Worm (Caenorhabditis elegans) whole organism, L2 larva: ENCODE results near the gene C01G6.9.

Experiments used
- R02D3.7 ChIP-seq: fragments of 150-350 bp; optimal IDR thresholded peaks from 2 replicates; lab custom pipeline; 2014; ENCODE audit warnings: missing biosample characterization, missing genetic modification characterization
- Y55F3AM.14 ChIP-seq: fragments of 200-800 bp; sonication (Bioruptor generic); optimal IDR thresholded peaks from 2 replicates; lab custom pipeline; 2018; ENCODE audit warnings: mild to moderate bottlenecking, missing genetic modification characterization, missing compliant biosample characterization
- alr-1 ChIP-seq: fragments of 150-350 bp; optimal IDR thresholded peaks from 2 replicates; lab custom pipeline; 2014; ENCODE audit warnings: missing biosample characterization, missing genetic modification characterization
- ceh-16 ChIP-seq: fragments of 150-350 bp; optimal IDR thresholded peaks from 2 replicates; lab custom pipeline; 2014; ENCODE audit warnings: missing biosample characterization, missing genetic modification characterization
- dmd-4 ChIP-seq: sonication (generic microtip); optimal IDR thresholded peaks from 2 replicates; lab custom pipeline; 2017; ENCODE audit warnings: missing biosample characterization, missing genetic modification characterization
- elt-3 ChIP-seq: sonication (generic microtip); optimal IDR thresholded peaks from 2 replicates; lab custom pipeline; 2017; ENCODE audit warnings: missing biosample characterization, missing genetic modification characterization
- lin-39 ChIP-seq: fragments of 150-350 bp; optimal IDR thresholded peaks from 2 replicates; lab custom pipeline; 2014; ENCODE audit warnings: missing biosample characterization, missing genetic modification reagents, missing genetic modification characterization
- lsy-2 ChIP-seq, 2 experiments: fragments of 150-350 bp in 1 of 2; sonication (generic microtip) in 1 of 2; optimal IDR thresholded peaks; 2 replicates each; lab custom pipeline; 2014 to 2017; ENCODE audit warnings: missing biosample characterization in 2 of 2, missing genetic modification characterization in 2 of 2
- nhr-12 ChIP-seq: fragments of 150-350 bp; optimal IDR thresholded peaks from 2 replicates; lab custom pipeline; 2014; ENCODE audit warnings: missing biosample characterization, missing genetic modification characterization
- nhr-21 ChIP-seq: fragments of 150-350 bp; optimal IDR thresholded peaks from 2 replicates; lab custom pipeline; 2014; ENCODE audit warnings: missing biosample characterization, missing genetic modification characterization
- nhr-237 ChIP-seq: fragments of 150-350 bp; optimal IDR thresholded peaks from 2 replicates; lab custom pipeline; 2014; ENCODE audit warnings: missing biosample characterization, missing genetic modification characterization
- nhr-25 ChIP-seq: fragments of 150-350 bp; sonication (generic microtip); optimal IDR thresholded peaks from 3 replicates; lab custom pipeline; 2014; ENCODE audit warnings: missing biosample characterization, missing genetic modification characterization
- nhr-6 ChIP-seq: fragments of 150-350 bp; optimal IDR thresholded peaks from 2 replicates; lab custom pipeline; 2014; ENCODE audit warnings: missing biosample characterization, missing genetic modification characterization
- sem-4 ChIP-seq: fragments of 150-350 bp; optimal IDR thresholded peaks from 2 replicates; lab custom pipeline; 2014; ENCODE audit warnings: missing biosample characterization, missing genetic modification reagents, missing genetic modification characterization
- skn-1 ChIP-seq: sonication (generic microtip); optimal IDR thresholded peaks from 2 replicates; lab custom pipeline; 2017; ENCODE audit warnings: missing biosample characterization, missing genetic modification characterization
- sma-3 ChIP-seq: sonication (generic microtip); optimal IDR thresholded peaks from 2 replicates; lab custom pipeline; 2016; ENCODE audit warnings: missing genetic modification reagents, missing genetic modification characterization, missing compliant biosample characterization
- sma-9 ChIP-seq, 2 experiments: fragments of 150-350 bp in 1 of 2; sonication (generic microtip) in 1 of 2; optimal IDR thresholded peaks; 2 replicates each; lab custom pipeline; 2014 to 2016; ENCODE audit warnings: missing genetic modification characterization in 2 of 2, mild to moderate bottlenecking in 1 of 2, missing biosample characterization in 1 of 2, missing compliant biosample characterization in 1 of 2, missing genetic modification reagents in 1 of 2, moderate library complexity in 1 of 2
- unc-62 ChIP-seq: fragments of 150-350 bp; optimal IDR thresholded peaks from 2 replicates; lab custom pipeline; 2014; ENCODE audit warnings: missing biosample characterization, missing genetic modification reagents, missing genetic modification characterization
- ztf-11 ChIP-seq: sonication (generic microtip); optimal IDR thresholded peaks from 2 replicates; lab custom pipeline; 2017; ENCODE audit warnings: missing biosample characterization, missing genetic modification characterization
- ztf-4 ChIP-seq: fragments of 150-350 bp; optimal IDR thresholded peaks from 2 replicates; lab custom pipeline; 2014; ENCODE audit warnings: missing biosample characterization, missing genetic modification characterization

Gene C01G6.9

DNA sequence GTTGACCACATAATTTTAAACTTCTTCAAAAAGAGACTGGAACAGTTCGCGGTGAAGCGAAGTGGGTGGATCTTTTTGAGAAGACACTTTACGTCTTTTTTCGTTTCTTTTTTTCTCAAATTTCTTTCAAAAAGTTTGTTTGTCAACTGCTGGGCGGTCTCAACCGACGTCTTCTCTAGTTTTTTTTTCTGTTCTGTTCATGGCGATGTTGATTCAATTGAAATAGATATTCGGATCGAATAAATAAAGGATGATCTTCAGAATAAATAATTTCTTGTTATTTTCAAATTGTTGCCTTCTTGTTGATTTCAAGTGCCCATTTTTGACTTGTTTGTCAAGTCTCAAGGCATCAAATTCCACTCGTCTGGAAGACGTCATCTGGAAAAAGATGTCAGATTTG lies 45.2 kb downstream of the C01G6.9 start, which contains the start of gene T26C5.4:
Gene T26C5.4, minus strand, starts transcription at position 101 of the 400 bp plus-strand sequence.
- TF ChIP-seq nhr-21 (tag; lab: Kevin White, UChicago) = no peak
- TF ChIP-seq ceh-16 (tag; lab: Kevin White, UChicago) = no peak
- TF ChIP-seq dmd-4 (tag; lab: Kevin White, UChicago) = no peak
- TF ChIP-seq elt-3 (tag; lab: Kevin White, UChicago) = no peak
- no peak for TF ChIP-seq Y55F3AM.14 (GFP tag; lab: Kevin White, UChicago)
- TF ChIP-seq R02D3.7 = no peak
- no peak for TF ChIP-seq skn-1 (tag; lab: Kevin White, UChicago)
- TF ChIP-seq nhr-25 (tag; lab: Kevin White, UChicago) = no peak
- no peak for TF ChIP-seq ztf-11

DNA sequence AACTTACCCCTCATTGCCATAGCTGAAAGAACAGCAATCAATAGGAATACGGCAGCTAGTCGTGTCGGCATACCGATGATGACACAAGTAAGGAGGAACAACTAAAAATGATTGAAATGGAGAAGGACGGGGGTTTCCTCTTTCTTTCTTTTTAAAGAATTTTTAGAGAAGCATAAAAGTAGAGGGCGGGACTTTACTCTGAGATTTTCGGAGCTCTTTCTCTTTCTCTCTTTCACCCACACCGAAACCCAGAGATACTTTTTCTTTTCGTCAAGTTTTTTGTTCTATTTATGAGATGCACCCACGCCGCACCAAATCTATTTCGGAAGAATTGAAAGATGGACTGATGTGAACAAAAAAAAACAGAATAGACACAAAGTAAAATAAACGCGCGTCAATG lies 49.0 kb downstream of the C01G6.9 start, which contains the start of gene T26C5.5:
Gene T26C5.5, minus strand, starts transcription at position 101 of the 400 bp plus-strand sequence.
- TF ChIP-seq nhr-12 (tag; lab: Kevin White, UChicago) (no peak), sma-3 (no peak), lin-39 (tag; lab: Kevin White, UChicago) (no peak), sem-4 (no peak), ztf-4 (tag; lab: Kevin White, UChicago) (no peak), nhr-6 (tag; lab: Kevin White, UChicago) (no peak), nhr-237 (tag; lab: Kevin White, UChicago) (no peak), R02D3.7 (no peak), unc-62 (no peak), sma-9 (GFP tag; optimal IDR thresholded peaks at IDR 0.05; lab: Kevin White, UChicago) (no peak), sma-9 (tag; optimal IDR thresholded peaks at IDR 0.05; lab: Kevin White, UChicago) (no peak), alr-1 (no peak), lsy-2 (tag; optimal IDR thresholded peaks at IDR 0.05; lab: Kevin White, UChicago) (no peak)
